Worm (Caenorhabditis elegans): Measurements from ENCODE around the gene F19D8.2.

ce11 chrX:13809773-13810172, 24.5 kb upstream of the F19D8.2 start, which contains the start of gene obr-3:
- no peak for TF ChIP-seq him-1 (tag; optimal IDR thresholded peaks at IDR 0.05)
- no peak for TF ChIP-seq dao-5 (tag; optimal IDR thresholded peaks at IDR 0.05)

All from whole organism, L4/young adult.